Fruit fly (Drosophila melanogaster) whole organism, embryonic: ENCODE results near the gene ETHR.

Experiments used
- CG12155 ChIP-seq: fragments of 200-800 bp; sonication (Bioruptor generic); optimal IDR thresholded peaks from 3 replicates; lab custom pipeline; 2016; ENCODE audit warnings: missing biosample characterization, missing genetic modification characterization
- CG9797 ChIP-seq: fragments of 200-800 bp; sonication (Bioruptor generic); optimal IDR thresholded peaks from 3 replicates; lab custom pipeline; 2018; ENCODE audit warnings: missing biosample characterization, mild to moderate bottlenecking, missing genetic modification characterization
- CG9876 ChIP-seq: fragments of 200-800 bp; sonication (Bioruptor generic); optimal IDR thresholded peaks from 2 replicates; lab custom pipeline; 2016; ENCODE audit warnings: missing biosample characterization, missing genetic modification characterization
- ERR ChIP-seq: fragments of 200-800 bp; sonication (Bioruptor generic); optimal IDR thresholded peaks from 2 replicates; lab custom pipeline; 2016; ENCODE audit warnings: missing biosample characterization, missing genetic modification characterization
- ara ChIP-seq: fragments of 200-800 bp; sonication (Bioruptor generic); IDR thresholded peaks from 2 replicates; pipeline ENCODE4 v1.3.6; 2022; ENCODE audit warnings: missing biosample characterization, missing genetic modification characterization
- cas ChIP-seq: fragments of 200-800 bp; sonication (Bioruptor generic); IDR thresholded peaks from 2 replicates; pipeline ENCODE4 v1.3.6; 2022; ENCODE audit warnings: missing biosample characterization, missing genetic modification characterization
- eyg ChIP-seq: fragments of 200-800 bp; sonication (Bioruptor generic); optimal IDR thresholded peaks from 3 replicates; lab custom pipeline; 2016; ENCODE audit warnings: missing biosample characterization, missing genetic modification characterization
- inv ChIP-seq: fragments of 200-800 bp; sonication (Bioruptor generic); IDR thresholded peaks from 2 replicates; pipeline ENCODE4 v1.3.6; 2022; ENCODE audit warnings: missing biosample characterization, missing genetic modification characterization; ENCODE audit not compliant: partially characterized antibody
- nerfin-1 ChIP-seq: fragments of 200-800 bp; sonication (Bioruptor generic); optimal IDR thresholded peaks from 3 replicates; lab custom pipeline; 2019; ENCODE audit warnings: missing biosample characterization, mild to moderate bottlenecking, missing genetic modification characterization, moderate library complexity
- pzg ChIP-seq: fragments of 200-800 bp; sonication (Bioruptor generic); optimal IDR thresholded peaks from 3 replicates; lab custom pipeline; 2018; ENCODE audit warnings: missing biosample characterization, mild to moderate bottlenecking, missing genetic modification characterization, moderate library complexity
- sc ChIP-seq, 3 experiments: fragments of >200 bp in 2 of 3; fragments of 200-800 bp in 1 of 3; sonication (Bioruptor generic) in 1 of 3; optimal IDR thresholded peaks; 2 replicates in 2 of 3; 3 replicates in 1 of 3; lab custom pipeline; 2017; ENCODE audit warnings: mild to moderate bottlenecking in 1 of 3, missing biosample characterization in 1 of 3, missing genetic modification characterization in 1 of 3, missing genetic modification reagents in 1 of 3

DNA sequence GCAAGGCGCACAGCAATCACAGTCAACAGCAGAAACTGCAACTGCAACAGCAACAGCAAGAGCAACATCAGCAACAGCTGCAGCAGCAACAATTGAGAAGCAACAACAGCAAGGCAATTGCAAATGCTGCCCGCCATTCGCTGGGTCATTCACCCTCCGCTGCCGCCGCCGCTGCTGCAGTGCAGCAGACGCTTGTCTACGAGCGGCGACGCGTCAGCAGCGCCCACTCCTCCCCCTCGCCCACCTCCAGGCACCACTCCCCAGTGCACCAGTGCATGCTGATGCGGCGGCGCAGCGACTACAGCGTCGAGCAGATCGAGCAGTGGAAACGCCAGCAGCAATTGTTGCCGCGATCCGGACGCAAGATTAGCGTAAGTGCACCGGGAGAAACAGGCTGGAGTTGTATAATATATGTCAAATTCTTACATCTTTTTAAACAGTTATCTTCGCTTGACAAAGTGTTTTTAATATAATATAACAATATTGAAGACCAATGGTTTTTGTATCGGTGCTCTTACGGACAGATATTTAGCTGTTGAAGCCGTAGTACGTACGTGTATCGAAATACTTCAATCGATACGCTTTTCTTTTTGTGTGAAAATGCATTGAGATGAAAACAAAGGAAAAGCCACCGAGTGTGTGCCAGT lies 41.0 kb upstream of the ETHR start:
- no peak for TF ChIP-seq CG9876 (GFP tag; lab: Kevin White, UChicago)
- TF ChIP-seq CG9797 (GFP tag; lab: Kevin White, UChicago) = no peak
- TF ChIP-seq ara (GFP tag; lab: Robert Waterston, UW) = no peak
- no peak for TF ChIP-seq ERR (GFP tag; lab: Kevin White, UChicago)
- no peak for TF ChIP-seq inv (GFP tag; lab: Robert Waterston, UW)
- TF ChIP-seq cas = no peak
- TF ChIP-seq sc (optimal IDR thresholded peaks at IDR 0.05; lab: Kevin White, UChicago) = no peak
- peak; percentile 25 for TF ChIP-seq sc (GFP tag; optimal IDR thresholded peaks at IDR 0.05; lab: Kevin White, UChicago)
- no peak for TF ChIP-seq pzg (GFP tag; lab: Kevin White, UChicago)
- no peak for TF ChIP-seq eyg (GFP tag; lab: Kevin White, UChicago)
- no peak for TF ChIP-seq nerfin-1 (tag; lab: Kevin White, UChicago)
- TF ChIP-seq CG12155 (GFP tag; lab: Kevin White, UChicago) = no peak
